Worm (Caenorhabditis elegans) whole organism, young adult: ENCODE results near the gene ints-7.
A peak's percentile ranks its signal among the peaks of the same experiment; 100 is the strongest.

ENCODE experiments used
- B0035.1 ChIP-seq: sonication (generic microtip); optimal IDR thresholded peaks from 2 replicates; lab custom pipeline; 2016; ENCODE audit warnings: missing genetic modification characterization, mild to moderate bottlenecking, missing compliant biosample characterization, missing genotype, missing genetic modification reagents
- B0261.1 ChIP-seq: sonication (generic microtip); optimal IDR thresholded peaks from 2 replicates; lab custom pipeline; 2016; ENCODE audit warnings: mild to moderate bottlenecking, missing genetic modification characterization, moderate library complexity, missing compliant biosample characterization
- B0336.3 ChIP-seq: fragments of 200-800 bp; sonication (Bioruptor generic); IDR thresholded peaks from 2 replicates; pipeline ENCODE4 v1.3.6; 2022; ENCODE audit warnings: missing genetic modification characterization, missing compliant biosample characterization
- C06A6.2 ChIP-seq: fragments of 200-800 bp; sonication (Bioruptor generic); conservative IDR thresholded peaks from 2 replicates; pipeline ENCODE4 v1.3.6; 2022; ENCODE audit warnings: missing genetic modification characterization, missing compliant biosample characterization
- C17E4.6 ChIP-seq: fragments of 200-800 bp; sonication (Bioruptor generic); IDR thresholded peaks from 2 replicates; pipeline ENCODE4 v1.3.6; 2022; ENCODE audit warnings: missing genetic modification reagents, missing genetic modification characterization, missing compliant biosample characterization
- F33H1.4 ChIP-seq: fragments of 200-800 bp; sonication (Bioruptor generic); IDR thresholded peaks from 2 replicates; pipeline ENCODE4 v1.3.6; 2022; ENCODE audit warnings: missing genetic modification reagents, missing genetic modification characterization, missing compliant biosample characterization
- F39B2.1 ChIP-seq: fragments of 200-800 bp; sonication (Bioruptor generic); IDR thresholded peaks from 2 replicates; pipeline ENCODE4 v1.3.6; 2022; ENCODE audit warnings: missing genetic modification reagents, missing genetic modification characterization, missing compliant biosample characterization
- F57A8.1 ChIP-seq: fragments of 200-800 bp; sonication (Bioruptor generic); optimal IDR thresholded peaks from 2 replicates; lab custom pipeline; 2018; ENCODE audit warnings: mild to moderate bottlenecking, missing genetic modification characterization, moderate library complexity, missing compliant biosample characterization
- F57C9.4 ChIP-seq: sonication (generic microtip); optimal IDR thresholded peaks from 2 replicates; lab custom pipeline; 2017; ENCODE audit warnings: mild to moderate bottlenecking, missing genetic modification characterization, missing compliant biosample characterization
- K12H6.12 ChIP-seq: fragments of 200-800 bp; sonication (Bioruptor generic); optimal IDR thresholded peaks from 2 replicates; lab custom pipeline; 2018; ENCODE audit warnings: mild to moderate bottlenecking, missing genetic modification characterization, missing compliant biosample characterization
- T07F8.4 ChIP-seq: sonication (generic microtip); optimal IDR thresholded peaks from 2 replicates; lab custom pipeline; 2016; ENCODE audit warnings: mild to moderate bottlenecking, missing genetic modification characterization, moderate library complexity, missing compliant biosample characterization
- Y79H2A.3 ChIP-seq: fragments of 200-800 bp; sonication (Bioruptor generic); conservative IDR thresholded peaks from 2 replicates; pipeline ENCODE4 v1.3.6; 2022; ENCODE audit warnings: missing genetic modification reagents, missing genetic modification characterization, missing compliant biosample characterization
- Y95B8A.8 ChIP-seq: fragments of 200-800 bp; sonication (Bioruptor generic); IDR thresholded peaks from 2 replicates; pipeline ENCODE4 v1.3.6; 2022; ENCODE audit warnings: missing genetic modification reagents, missing genetic modification characterization, missing compliant biosample characterization
- aptf-2 ChIP-seq: fragments of 200-800 bp; sonication (Bioruptor generic); conservative IDR thresholded peaks from 2 replicates; pipeline ENCODE4 v1.3.6; 2022; ENCODE audit warnings: missing genetic modification reagents, missing genetic modification characterization, missing compliant biosample characterization
- aptf-3 ChIP-seq: fragments of 200-800 bp; sonication (Bioruptor generic); IDR thresholded peaks from 2 replicates; pipeline ENCODE4 v1.3.6; 2022; ENCODE audit warnings: missing genetic modification characterization, missing compliant biosample characterization
- athp-1 ChIP-seq: sonication (generic microtip); optimal IDR thresholded peaks from 2 replicates; lab custom pipeline; 2017; ENCODE audit warnings: mild to moderate bottlenecking, missing genetic modification characterization, missing compliant biosample characterization
- attf-3 ChIP-seq: fragments of 200-800 bp; sonication (Bioruptor generic); conservative IDR thresholded peaks from 2 replicates; pipeline ENCODE4 v1.3.6; 2022; ENCODE audit warnings: missing genetic modification reagents, missing genetic modification characterization, missing compliant biosample characterization
- attf-5 ChIP-seq: fragments of 200-800 bp; sonication (Bioruptor generic); optimal IDR thresholded peaks from 2 replicates; lab custom pipeline; 2018; ENCODE audit warnings: mild to moderate bottlenecking, missing genetic modification characterization, missing compliant biosample characterization
- ceh-40 ChIP-seq: fragments of 200-800 bp; sonication (Bioruptor generic); IDR thresholded peaks from 2 replicates; pipeline ENCODE4 v1.3.6; 2022; ENCODE audit warnings: missing genetic modification characterization, missing compliant biosample characterization
- ceh-91 ChIP-seq: fragments of 200-800 bp; sonication (Bioruptor generic); IDR thresholded peaks from 2 replicates; pipeline ENCODE4 v1.3.6; 2022; ENCODE audit warnings: missing genetic modification reagents, missing genetic modification characterization, missing compliant biosample characterization
- chd-7 ChIP-seq: sonication (generic microtip); optimal IDR thresholded peaks from 2 replicates; lab custom pipeline; 2016; ENCODE audit warnings: mild to moderate bottlenecking, missing genetic modification characterization, moderate library complexity, missing compliant biosample characterization
- dpff-1 ChIP-seq: sonication (generic microtip); optimal IDR thresholded peaks from 2 replicates; lab custom pipeline; 2017; ENCODE audit warnings: mild to moderate bottlenecking, missing genetic modification characterization, missing compliant biosample characterization
- dpl-1 ChIP-seq: fragments of 150-350 bp; optimal IDR thresholded peaks from 2 replicates; lab custom pipeline; 2014; ENCODE audit warnings: missing biosample characterization, missing genetic modification reagents, missing genetic modification characterization
- egl-44 ChIP-seq: fragments of 200-800 bp; sonication (Bioruptor generic); IDR thresholded peaks from 2 replicates; pipeline ENCODE4 v1.3.6; 2022; ENCODE audit warnings: missing genetic modification reagents, missing genetic modification characterization, missing compliant biosample characterization
- egrh-3 ChIP-seq: fragments of 200-800 bp; sonication (Bioruptor generic); IDR thresholded peaks from 2 replicates; pipeline ENCODE4 v1.3.6; 2022; ENCODE audit warnings: missing genetic modification reagents, missing genetic modification characterization, missing compliant biosample characterization
- ets-4 ChIP-seq: fragments of 200-800 bp; sonication (Bioruptor generic); optimal IDR thresholded peaks from 2 replicates; lab custom pipeline; 2018; ENCODE audit warnings: mild to moderate bottlenecking, missing genetic modification characterization, missing compliant biosample characterization
- fkh-3 ChIP-seq: sonication (generic microtip); optimal IDR thresholded peaks from 2 replicates; lab custom pipeline; 2016; ENCODE audit warnings: mild to moderate bottlenecking, missing genetic modification characterization, missing compliant biosample characterization
- gei-17 ChIP-seq: fragments of 200-800 bp; sonication (Bioruptor generic); optimal IDR thresholded peaks from 2 replicates; lab custom pipeline; 2018; ENCODE audit warnings: mild to moderate bottlenecking, missing genetic modification characterization, missing compliant biosample characterization
- him-1 ChIP-seq: sonication (generic microtip); optimal IDR thresholded peaks from 2 replicates; lab custom pipeline; 2016; ENCODE audit warnings: missing genotype, missing genetic modification reagents, missing genetic modification characterization, missing compliant biosample characterization
- hlh-26 ChIP-seq: fragments of 200-800 bp; sonication (Bioruptor generic); conservative IDR thresholded peaks from 2 replicates; pipeline ENCODE4 v1.3.6; 2022; ENCODE audit warnings: missing genetic modification reagents, missing genetic modification characterization, missing compliant biosample characterization
- hsf-1 ChIP-seq: fragments of 200-800 bp; sonication (Bioruptor generic); IDR thresholded peaks from 2 replicates; pipeline ENCODE4 v1.3.6; 2022; ENCODE audit warnings: missing genetic modification reagents, missing genetic modification characterization, missing compliant biosample characterization
- lag-1 ChIP-seq: fragments of 200-800 bp; sonication (Bioruptor generic); IDR thresholded peaks from 2 replicates; pipeline ENCODE4 v1.3.6; 2022; ENCODE audit warnings: missing genetic modification reagents, missing genetic modification characterization, missing compliant biosample characterization
- let-526 ChIP-seq: fragments of 200-800 bp; sonication (Bioruptor generic); IDR thresholded peaks from 2 replicates; pipeline ENCODE4 v1.3.6; 2022; ENCODE audit warnings: missing genetic modification reagents, missing genetic modification characterization, missing compliant biosample characterization
- let-607 ChIP-seq, 2 experiments: fragments of 200-800 bp in 1 of 2; sonication (Bioruptor generic) in 1 of 2; sonication (generic microtip) in 1 of 2; optimal IDR thresholded peaks; 2 replicates each; lab custom pipeline; 2016 to 2018; ENCODE audit warnings: mild to moderate bottlenecking in 2 of 2, missing compliant biosample characterization in 2 of 2, missing genetic modification characterization in 2 of 2, moderate library complexity in 2 of 2, missing genotype in 1 of 2
- lin-26 ChIP-seq: fragments of 200-800 bp; sonication (Bioruptor generic); IDR thresholded peaks from 2 replicates; pipeline ENCODE4 v1.3.6; 2022; ENCODE audit warnings: missing genetic modification reagents, missing genetic modification characterization, missing compliant biosample characterization
- lir-1 ChIP-seq: fragments of 200-800 bp; sonication (Bioruptor generic); conservative IDR thresholded peaks from 2 replicates; pipeline ENCODE4 v1.3.6; 2022; ENCODE audit warnings: missing genetic modification reagents, missing genetic modification characterization, missing compliant biosample characterization
- lsl-1 ChIP-seq: fragments of 200-800 bp; sonication (Bioruptor generic); optimal IDR thresholded peaks from 2 replicates; lab custom pipeline; 2018; ENCODE audit warnings: mild to moderate bottlenecking, missing genetic modification characterization, moderate library complexity, missing compliant biosample characterization
- lsy-27 ChIP-seq: sonication (generic microtip); optimal IDR thresholded peaks from 2 replicates; lab custom pipeline; 2017; ENCODE audit warnings: missing genetic modification characterization, mild to moderate bottlenecking, missing compliant biosample characterization, antibody characterized with exemption, missing genotype, borderline replicate concordance; ENCODE audit not compliant: insufficient read depth
- madf-6 ChIP-seq: fragments of 200-800 bp; sonication (Bioruptor generic); IDR thresholded peaks from 2 replicates; pipeline ENCODE4 v1.3.6; 2022; ENCODE audit warnings: missing genetic modification reagents, missing genetic modification characterization, missing compliant biosample characterization
- mes-4 ChIP-seq: sonication (generic microtip); optimal IDR thresholded peaks from 2 replicates; lab custom pipeline; 2016; ENCODE audit warnings: missing genotype, missing genetic modification characterization, missing compliant biosample characterization
- mxl-1 ChIP-seq: sonication (generic microtip); optimal IDR thresholded peaks from 2 replicates; lab custom pipeline; 2016; ENCODE audit warnings: missing genetic modification characterization, missing compliant biosample characterization
- nhr-27 ChIP-seq: fragments of 200-800 bp; sonication (Bioruptor generic); optimal IDR thresholded peaks from 2 replicates; lab custom pipeline; 2018; ENCODE audit warnings: mild to moderate bottlenecking, missing genetic modification characterization, moderate library complexity, missing compliant biosample characterization
- nhr-80 ChIP-seq: sonication (generic microtip); optimal IDR thresholded peaks from 2 replicates; lab custom pipeline; 2016; ENCODE audit warnings: missing genetic modification characterization, missing compliant biosample characterization
- pha-4 ChIP-seq: fragments of 150-350 bp; sonication (generic microtip); optimal IDR thresholded peaks from 2 replicates; lab custom pipeline; 2014; ENCODE audit warnings: missing biosample characterization, missing genetic modification reagents, missing genetic modification characterization
- repo-1 ChIP-seq: sonication (generic microtip); optimal IDR thresholded peaks from 2 replicates; lab custom pipeline; 2017; ENCODE audit warnings: mild to moderate bottlenecking, missing genetic modification characterization, missing compliant biosample characterization
- xnd-1 ChIP-seq: sonication (generic microtip); optimal IDR thresholded peaks from 2 replicates; lab custom pipeline; 2016; ENCODE audit warnings: missing genotype, missing genetic modification reagents, missing genetic modification characterization, missing compliant biosample characterization
- zfh-2 ChIP-seq: fragments of 200-800 bp; sonication (Bioruptor generic); conservative IDR thresholded peaks from 2 replicates; pipeline ENCODE4 v1.3.6; 2022; ENCODE audit warnings: missing genetic modification reagents, missing genetic modification characterization, missing compliant biosample characterization
- ztf-28 ChIP-seq: fragments of 200-800 bp; sonication (Bioruptor generic); IDR thresholded peaks from 2 replicates; pipeline ENCODE4 v1.3.6; 2022; ENCODE audit warnings: missing genetic modification reagents, missing genetic modification characterization, missing compliant biosample characterization

The ints-7 gene

ce11 chrII:11544714-11545113 lies 37.9 kb upstream of the ints-7 start, which contains the start of gene F54D5.9 (continued):
- TF ChIP-seq C17E4.6 (GFP tag; lab: Robert Waterston, UW) (no peak), Y95B8A.8 (GFP tag; lab: Robert Waterston, UW) (no peak), xnd-1 (peak; percentile 55), athp-1 (tag; lab: Kevin White, UChicago) (no peak), lir-1 (GFP tag; lab: Robert Waterston, UW) (no peak), him-1 (tag; lab: Kevin White, UChicago) (no peak), mxl-1 (no peak), lsl-1 (GFP tag; lab: Kevin White, UChicago) (peak; percentile 87), hsf-1 (peak; percentile 72), mes-4 (tag; lab: Kevin White, UChicago) (no peak), lsy-27 (tag; lab: Kevin White, UChicago) (no peak), fkh-3 (no peak), let-526 (GFP tag; lab: Robert Waterston, UW) (no peak), hlh-26 (GFP tag; lab: Robert Waterston, UW) (no peak), C06A6.2 (GFP tag; lab: Robert Waterston, UW) (no peak), B0261.1 (tag; lab: Kevin White, UChicago) (no peak), madf-6 (GFP tag; lab: Robert Waterston, UW) (peak; percentile 85), ztf-28 (no peak), egrh-3 (no peak), let-607 (tag; optimal IDR thresholded peaks at IDR 0.05; lab: Kevin White, UChicago) (no peak), B0035.1 (tag; lab: Kevin White, UChicago) (no peak), F39B2.1 (no peak), pha-4 (tag; lab: Kevin White, UChicago) (no peak), F33H1.4 (GFP tag; lab: Robert Waterston, UW) (peak; percentile 83), ceh-91 (GFP tag; lab: Robert Waterston, UW) (peak; percentile 61; the same call in 1 of the 2 replicates), lin-26 (GFP tag; lab: Robert Waterston, UW) (no peak), attf-5 (no peak), gei-17 (no peak), dpff-1 (tag; lab: Kevin White, UChicago) (no peak), egl-44 (GFP tag; lab: Robert Waterston, UW) (no peak), chd-7 (tag; lab: Kevin White, UChicago) (no peak), aptf-3 (GFP tag; lab: Robert Waterston, UW) (no peak), dpl-1 (GFP tag; lab: Kevin White, UChicago) (peak; percentile 36), nhr-27 (no peak), ceh-40 (GFP tag; lab: Robert Waterston, UW) (no peak), F57A8.1 (no peak), aptf-2 (GFP tag; lab: Robert Waterston, UW) (no peak)

DNA sequence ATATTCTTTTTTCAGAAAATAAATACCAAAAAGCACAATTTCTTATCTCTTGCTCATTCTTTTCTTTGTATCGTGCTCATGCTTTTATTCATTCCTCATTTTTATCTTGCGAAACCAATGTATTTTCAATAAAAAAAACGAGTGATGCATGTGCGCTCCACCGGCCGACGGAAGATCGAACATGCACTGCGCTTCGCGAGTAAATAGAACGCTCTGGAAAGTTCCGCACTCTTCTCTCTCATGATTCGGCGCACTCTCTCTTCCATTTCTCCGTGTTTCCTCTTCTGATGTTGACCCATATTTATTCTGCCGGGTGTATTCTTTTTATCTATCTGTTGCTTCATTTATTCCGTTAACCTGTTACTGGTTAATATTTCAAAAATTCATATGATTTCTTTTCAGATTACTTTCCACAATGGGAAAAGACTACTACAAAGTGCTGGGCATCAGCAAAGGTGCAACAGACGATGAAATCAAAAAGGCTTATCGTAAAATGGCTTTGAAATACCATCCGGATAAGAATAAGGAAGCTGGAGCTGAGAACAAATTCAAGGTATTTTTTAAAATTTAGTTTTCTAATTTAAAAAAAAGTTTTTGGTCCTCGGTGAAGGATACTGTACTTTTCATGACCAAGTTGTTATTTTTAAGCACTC lies 37.2 kb upstream of the ints-7 start, which contains the start of gene dnj-13:
TSS of gene dnj-13 (plus strand) at position 403 of the 653 bp plus-strand sequence.
- TF ChIP-seq F39B2.1 (peak; percentile 93), repo-1 (tag; lab: Kevin White, UChicago) (peak; percentile 91), lag-1 (GFP tag; lab: Robert Waterston, UW) (no peak), B0336.3 (peak; percentile 97), mes-4 (tag; lab: Kevin White, UChicago) (no peak), T07F8.4 (tag; lab: Kevin White, UChicago) (no peak), attf-5 (peak; percentile 85), ets-4 (GFP tag; lab: Kevin White, UChicago) (no peak), K12H6.12 (tag; lab: Kevin White, UChicago) (peak; percentile 95), C17E4.6 (GFP tag; lab: Robert Waterston, UW) (peak; percentile 94), Y79H2A.3 (peak; percentile 85), let-526 (GFP tag; lab: Robert Waterston, UW) (peak; percentile 98), nhr-80 (peak; percentile 45), zfh-2 (GFP tag; lab: Robert Waterston, UW) (peak; percentile 86; the same call in 1 of the 2 replicates), lin-26 (GFP tag; lab: Robert Waterston, UW) (peak; percentile 75), attf-3 (peak; percentile 80), F57C9.4 (tag; lab: Kevin White, UChicago) (no peak), him-1 (tag; lab: Kevin White, UChicago) (no peak)
